Fruit fly (Drosophila melanogaster): Measurements from ENCODE around the gene CG17776.

The CG17776 gene

dm6 chrX:2208641-2209241 is 24.2 kb downstream of the CG17776 start (continued):
- TF ChIP-seq Hr51 (GFP tag; optimal IDR thresholded peaks at IDR 0.05) (peak in 1 of 2 experiments; percentile 11), Gug (GFP tag; IDR thresholded peaks at IDR 0.05) (peak; percentile 31; the same call in 2 of the 4 replicates), lilli (GFP tag; optimal IDR thresholded peaks at IDR 0.05) (peak; percentile 13), vfl (GFP tag; optimal IDR thresholded peaks at IDR 0.05) (no peak), CG11085 (GFP tag; IDR thresholded peaks at IDR 0.05) (no peak), Max (GFP tag; optimal IDR thresholded peaks at IDR 0.05) (no peak), CG18011 (GFP tag; optimal IDR thresholded peaks at IDR 0.05) (no peak), CG2116 (GFP tag; optimal IDR thresholded peaks at IDR 0.05) (no peak), CG17802 (tag; optimal IDR thresholded peaks at IDR 0.05) (no peak), CG8944 (GFP tag; optimal IDR thresholded peaks at IDR 0.05) (no peak), CG16779 (GFP tag; IDR thresholded peaks at IDR 0.05) (no peak), dmrt11E (tag; optimal IDR thresholded peaks at IDR 0.05) (no peak), Nf-YB (GFP tag; optimal IDR thresholded peaks at IDR 0.05) (no peak), gsb-n (tag; optimal IDR thresholded peaks at IDR 0.05) (no peak), prd (optimal IDR thresholded peaks at IDR 0.05) (no peak), prd (GFP tag; IDR thresholded peaks at IDR 0.05) (peak; percentile 43; the same call in 1 of the 3 replicates), crc (GFP tag; optimal IDR thresholded peaks at IDR 0.05) (no peak), unc-4 (GFP tag; IDR thresholded peaks at IDR 0.05; ENCODE audit: partially characterized antibody) (no peak), HmgZ (tag; optimal IDR thresholded peaks at IDR 0.05) (no peak), Ptx1 (GFP tag; IDR thresholded peaks at IDR 0.05) (peak; percentile 65), CG10462 (GFP tag; optimal IDR thresholded peaks at IDR 0.05) (no peak), CG10274 (GFP tag; optimal IDR thresholded peaks at IDR 0.05) (no peak), Hmx (GFP tag; optimal IDR thresholded peaks at IDR 0.05) (no peak), dm (GFP tag; optimal IDR thresholded peaks at IDR 0.05) (no peak), gsb (GFP tag; IDR thresholded peaks at IDR 0.05) (no peak), CG3995 (GFP tag; optimal IDR thresholded peaks at IDR 0.05) (no peak), ab (GFP tag; optimal IDR thresholded peaks at IDR 0.05) (no peak), cato (GFP tag; optimal IDR thresholded peaks at IDR 0.05; ENCODE audit: borderline replicate concordance) (no peak), Hmr (GFP tag; optimal IDR thresholded peaks at IDR 0.05) (no peak), bcd (GFP tag; optimal IDR thresholded peaks at IDR 0.05) (peak; percentile 13), NC2α (GFP tag; optimal IDR thresholded peaks at IDR 0.05) (no peak), odd (GFP tag; optimal IDR thresholded peaks at IDR 0.05) (no peak), CG17829 (tag; optimal IDR thresholded peaks at IDR 0.05) (no peak), gro (GFP tag; optimal IDR thresholded peaks at IDR 0.05) (no peak), so (GFP tag; IDR thresholded peaks at IDR 0.05) (no peak), CG7357 (GFP tag; IDR thresholded peaks at IDR 0.05) (no peak; the same call in 2 of the 3 replicates), CG32767 (GFP tag; IDR thresholded peaks at IDR 0.05) (no peak), CG11560 (tag; IDR thresholded peaks at IDR 0.05) (peak; percentile 23; the same call in 1 of the 3 replicates), inv (GFP tag; IDR thresholded peaks at IDR 0.05; ENCODE audit: partially characterized antibody) (no peak), Optix (GFP tag; IDR thresholded peaks at IDR 0.05) (no peak), Ada2b (GFP tag; IDR thresholded peaks at IDR 0.05) (no peak), CG8359 (GFP tag; optimal IDR thresholded peaks at IDR 0.05; ENCODE audit: borderline replicate concordance) (no peak), CG1603 (tag; optimal IDR thresholded peaks at IDR 0.05) (peak; percentile 18), lmd (GFP tag; IDR thresholded peaks at IDR 0.05) (peak; percentile 35; the same call in 1 of the 2 replicates), gem (tag; optimal IDR thresholded peaks at IDR 0.05) (no peak), NC2β (GFP tag; optimal IDR thresholded peaks at IDR 0.05) (no peak), Ravus (GFP tag; IDR thresholded peaks at IDR 0.05) (no peak), CG1529 (GFP tag; optimal IDR thresholded peaks at IDR 0.05) (no peak), tll (GFP tag; optimal IDR thresholded peaks at IDR 0.05) (no peak), CG12769 (tag; optimal IDR thresholded peaks at IDR 0.05) (peak; percentile 81), NK7.1 (GFP tag; optimal IDR thresholded peaks at IDR 0.05) (no peak)
